Worm (Caenorhabditis elegans) whole organism, late embryonic: ENCODE results near the gene ilys-6.

Experiments
- C08G9.2 ChIP-seq: sonication (generic microtip); optimal IDR thresholded peaks from 2 replicates; lab custom pipeline; 2016; ENCODE audit warnings: mild to moderate bottlenecking, missing genetic modification characterization, moderate library complexity, missing compliant biosample characterization
- C38D4.7 ChIP-seq: fragments of 200-800 bp; sonication (Bioruptor generic); optimal IDR thresholded peaks from 2 replicates; lab custom pipeline; 2018; ENCODE audit warnings: mild to moderate bottlenecking, missing genetic modification characterization, moderate library complexity, missing compliant biosample characterization
- F13H6.1 ChIP-seq: sonication (generic microtip); optimal IDR thresholded peaks from 2 replicates; lab custom pipeline; 2016; ENCODE audit warnings: missing genetic modification characterization, missing compliant biosample characterization
- K02D7.2 ChIP-seq: sonication (generic microtip); optimal IDR thresholded peaks from 2 replicates; lab custom pipeline; 2017; ENCODE audit warnings: mild to moderate bottlenecking, missing genetic modification characterization, missing compliant biosample characterization
- K09A11.1 ChIP-seq: sonication (generic microtip); optimal IDR thresholded peaks from 2 replicates; lab custom pipeline; 2017; ENCODE audit warnings: antibody characterized with exemption, mild to moderate bottlenecking, missing genetic modification characterization, missing compliant biosample characterization; ENCODE audit not compliant: insufficient read depth
- T23F11.4 ChIP-seq: fragments of 200-800 bp; sonication (Bioruptor generic); optimal IDR thresholded peaks from 2 replicates; lab custom pipeline; 2018; ENCODE audit warnings: mild to moderate bottlenecking, missing genetic modification characterization, missing compliant biosample characterization
- Y22D7AL.16 ChIP-seq: sonication (generic microtip); optimal IDR thresholded peaks from 2 replicates; lab custom pipeline; 2016; ENCODE audit warnings: missing genetic modification characterization, missing compliant biosample characterization
- ama-1 ChIP-seq: fragments of 150-350 bp; optimal IDR thresholded peaks from 2 replicates; lab custom pipeline; 2014
- ceh-19 ChIP-seq: fragments of 200-800 bp; sonication (Bioruptor generic); optimal IDR thresholded peaks from 2 replicates; lab custom pipeline; 2018; ENCODE audit warnings: mild to moderate bottlenecking, missing genetic modification characterization, missing compliant biosample characterization
- ceh-2 ChIP-seq: sonication (generic microtip); optimal IDR thresholded peaks from 2 replicates; lab custom pipeline; 2016; ENCODE audit warnings: missing genotype, missing genetic modification characterization, missing compliant biosample characterization
- ceh-22 ChIP-seq: sonication (generic microtip); optimal IDR thresholded peaks from 2 replicates; lab custom pipeline; 2017; ENCODE audit warnings: missing biosample characterization, missing genetic modification characterization
- ceh-24 ChIP-seq: sonication (generic microtip); optimal IDR thresholded peaks from 2 replicates; lab custom pipeline; 2016; ENCODE audit warnings: mild to moderate bottlenecking, missing genetic modification characterization, missing compliant biosample characterization
- ceh-31 ChIP-seq: sonication (generic microtip); optimal IDR thresholded peaks from 2 replicates; lab custom pipeline; 2016; ENCODE audit warnings: missing genetic modification characterization, missing compliant biosample characterization
- ceh-34 ChIP-seq: sonication (generic microtip); optimal IDR thresholded peaks from 2 replicates; lab custom pipeline; 2016; ENCODE audit warnings: mild to moderate bottlenecking, missing genetic modification characterization, missing compliant biosample characterization
- dmd-4 ChIP-seq: sonication (generic microtip); optimal IDR thresholded peaks from 2 replicates; lab custom pipeline; 2016; ENCODE audit warnings: borderline replicate concordance, missing genetic modification characterization, missing compliant biosample characterization
- eyg-1 ChIP-seq: sonication (generic microtip); optimal IDR thresholded peaks from 2 replicates; lab custom pipeline; 2016; ENCODE audit warnings: missing genotype, missing genetic modification characterization, missing compliant biosample characterization
- fax-1 ChIP-seq: sonication (generic microtip); optimal IDR thresholded peaks from 2 replicates; lab custom pipeline; 2016; ENCODE audit warnings: missing genotype, missing genetic modification characterization, missing compliant biosample characterization
- fkh-10 ChIP-seq: fragments of 150-350 bp; optimal IDR thresholded peaks from 2 replicates; lab custom pipeline; 2014; ENCODE audit warnings: missing biosample characterization, missing genetic modification reagents, missing genetic modification characterization
- fkh-6 ChIP-seq: sonication (generic microtip); optimal IDR thresholded peaks from 2 replicates; lab custom pipeline; 2016; ENCODE audit warnings: missing genetic modification characterization, missing compliant biosample characterization
- hlh-15 ChIP-seq: sonication (generic microtip); optimal IDR thresholded peaks from 2 replicates; lab custom pipeline; 2016; ENCODE audit warnings: missing genetic modification characterization, missing compliant biosample characterization
- hlh-6 ChIP-seq: sonication (generic microtip); optimal IDR thresholded peaks from 2 replicates; lab custom pipeline; 2016; ENCODE audit warnings: missing genotype, missing genetic modification characterization, missing compliant biosample characterization
- lim-6 ChIP-seq: sonication (generic microtip); optimal IDR thresholded peaks from 2 replicates; lab custom pipeline; 2016; ENCODE audit warnings: missing genetic modification characterization, missing compliant biosample characterization
- lin-11 ChIP-seq: fragments of 200-800 bp; sonication (Bioruptor generic); optimal IDR thresholded peaks from 2 replicates; lab custom pipeline; 2018; ENCODE audit warnings: mild to moderate bottlenecking, missing genetic modification characterization, missing compliant biosample characterization
- madf-2 ChIP-seq: sonication (generic microtip); optimal IDR thresholded peaks from 2 replicates; lab custom pipeline; 2017; ENCODE audit warnings: missing genetic modification characterization, missing compliant biosample characterization
- npax-4 ChIP-seq: sonication (generic microtip); optimal IDR thresholded peaks from 2 replicates; lab custom pipeline; 2016; ENCODE audit warnings: missing genetic modification characterization, missing compliant biosample characterization
- odd-2 ChIP-seq: sonication (generic microtip); optimal IDR thresholded peaks from 2 replicates; lab custom pipeline; 2017; ENCODE audit warnings: antibody characterized with exemption, mild to moderate bottlenecking, missing genetic modification characterization, missing compliant biosample characterization
- pat-9 ChIP-seq: fragments of 200-800 bp; sonication (Bioruptor generic); optimal IDR thresholded peaks from 2 replicates; lab custom pipeline; 2018; ENCODE audit warnings: mild to moderate bottlenecking, missing genetic modification characterization, moderate library complexity, missing compliant biosample characterization
- pros-1 ChIP-seq: fragments of 150-350 bp; optimal IDR thresholded peaks from 2 replicates; lab custom pipeline; 2014; ENCODE audit warnings: missing biosample characterization, missing genetic modification reagents, missing genetic modification characterization
- sox-2 ChIP-seq: fragments of 200-800 bp; sonication (Bioruptor generic); IDR thresholded peaks from 2 replicates; pipeline ENCODE4 v1.3.6; 2022; ENCODE audit warnings: missing genetic modification reagents, missing genetic modification characterization, missing compliant biosample characterization
- sox-4 ChIP-seq: sonication (generic microtip); optimal IDR thresholded peaks from 2 replicates; lab custom pipeline; 2017; ENCODE audit warnings: mild to moderate bottlenecking, missing genetic modification characterization, inconsistent platforms, missing compliant biosample characterization
- syd-9 ChIP-seq: sonication (generic microtip); optimal IDR thresholded peaks from 2 replicates; lab custom pipeline; 2016; ENCODE audit warnings: mild to moderate bottlenecking, missing genetic modification characterization, moderate library complexity, missing compliant biosample characterization
- tbx-7 ChIP-seq: sonication (generic microtip); optimal IDR thresholded peaks from 2 replicates; lab custom pipeline; 2016; ENCODE audit warnings: missing genotype, missing genetic modification characterization, missing compliant biosample characterization
- unc-3 ChIP-seq, 2 experiments: fragments of 200-800 bp in 1 of 2; sonication (Bioruptor generic) in 1 of 2; sonication (generic microtip) in 1 of 2; conservative IDR thresholded peaks in 1 of 2; optimal IDR thresholded peaks in 1 of 2; 2 replicates each; pipeline versions ENCODE4 v1.3.6 to Lab custom; 2016 to 2022; ENCODE audit warnings: missing compliant biosample characterization in 2 of 2, missing genetic modification characterization in 2 of 2, missing genetic modification reagents in 1 of 2
- unc-55 ChIP-seq: sonication (generic microtip); optimal IDR thresholded peaks from 2 replicates; lab custom pipeline; 2017; ENCODE audit warnings: missing biosample characterization, missing genetic modification reagents, missing genetic modification characterization
- zip-5 ChIP-seq: sonication (generic microtip); optimal IDR thresholded peaks from 2 replicates; lab custom pipeline; 2016; ENCODE audit warnings: missing genetic modification characterization, missing compliant biosample characterization

The ilys-6 gene

DNA sequence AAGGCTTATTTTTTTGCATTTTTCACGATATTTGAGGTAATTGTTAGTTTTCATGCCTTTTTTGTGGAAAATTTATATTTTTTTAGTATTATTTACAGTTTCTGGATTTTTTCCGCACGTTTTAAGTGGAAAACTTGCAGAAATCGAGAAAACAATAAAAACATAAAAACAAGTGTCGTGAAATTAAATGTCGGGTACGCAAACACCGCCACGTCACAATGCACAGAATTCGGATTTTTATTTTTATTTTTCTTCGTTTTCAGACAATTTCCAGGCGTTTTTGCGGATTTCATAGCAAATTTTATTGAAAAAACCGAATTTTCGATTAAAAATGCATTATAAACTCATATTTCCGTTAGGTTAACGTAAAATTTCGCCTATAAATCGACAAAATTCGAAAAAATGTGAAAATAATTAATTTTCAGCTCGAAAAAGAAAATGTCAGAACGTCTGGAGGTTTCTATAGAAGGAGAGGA, 22.4 kb upstream of the ilys-6 start, which contains the start of gene C35B1.2:
Gene C35B1.2, plus strand, starts transcription at position 426 of the 476 bp plus-strand sequence.
- TF ChIP-seq fax-1 (tag; lab: Kevin White, UChicago) = no peak
- TF ChIP-seq ama-1 (lab: Kevin White, UChicago) = no peak
- TF ChIP-seq ceh-31 (tag; lab: Kevin White, UChicago) = no peak

DNA sequence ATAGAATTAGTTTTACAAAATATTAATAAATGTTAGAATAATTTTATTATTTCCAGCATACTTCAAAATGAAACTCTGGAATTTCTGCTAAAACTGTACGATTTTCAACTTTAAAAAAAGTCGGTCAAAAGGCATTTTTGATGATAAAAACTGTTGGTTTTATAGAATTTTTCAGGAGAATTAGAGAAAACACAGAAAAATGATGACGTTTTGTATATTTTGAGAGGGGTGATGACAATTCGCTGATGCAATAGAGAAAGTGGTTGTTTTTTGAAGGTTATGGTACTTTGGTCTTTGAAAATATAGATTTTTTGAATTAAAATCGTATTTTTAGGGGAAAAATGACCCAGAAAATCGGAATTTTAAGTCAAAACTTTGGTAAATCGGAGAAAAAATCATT, 21.5 kb upstream of the ilys-6 start:
- TF ChIP-seq tbx-7 (tag; lab: Kevin White, UChicago) (no peak), fkh-10 (GFP tag; lab: Kevin White, UChicago) (no peak), lim-6 (tag; lab: Kevin White, UChicago) (no peak), pros-1 (tag; lab: Kevin White, UChicago) (no peak), hlh-6 (tag; lab: Kevin White, UChicago) (no peak), npax-4 (tag; lab: Kevin White, UChicago) (no peak), C38D4.7 (GFP tag; lab: Kevin White, UChicago) (no peak), ceh-22 (tag; lab: Kevin White, UChicago) (no peak), eyg-1 (tag; lab: Kevin White, UChicago) (no peak), sox-2 (GFP tag; lab: Robert Waterston, UW) (no peak)

DNA sequence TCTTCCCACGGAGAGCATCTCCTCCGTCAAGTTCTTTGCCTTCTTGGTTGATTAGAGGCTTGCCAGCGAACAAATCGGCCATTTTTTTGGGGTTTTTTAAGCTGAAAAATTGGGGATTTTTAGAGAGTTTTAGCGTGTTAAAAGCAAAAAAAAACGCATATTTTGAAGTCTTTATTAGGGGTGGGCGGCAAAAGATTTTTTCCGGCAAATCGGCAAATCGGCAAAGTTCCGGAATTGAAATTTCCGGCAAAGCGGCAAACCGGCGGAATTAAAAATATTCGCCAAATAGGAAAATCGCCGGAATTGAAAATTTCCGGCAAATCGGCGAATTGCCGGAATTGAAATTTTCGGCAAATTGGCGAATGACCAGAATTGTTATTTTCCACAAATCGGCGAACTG, 20.6 kb upstream of the ilys-6 start, which contains the start of gene C35B1.5:
Gene C35B1.5, minus strand, starts transcription at position 101 of the 400 bp plus-strand sequence.
- TF ChIP-seq syd-9 (tag; lab: Kevin White, UChicago) (no peak), dmd-4 (tag; lab: Kevin White, UChicago) (no peak), ceh-19 (GFP tag; lab: Kevin White, UChicago) (no peak)

- TF ChIP-seq unc-3 (GFP tag; conservative IDR thresholded peaks at IDR 0.05; lab: Robert Waterston, UW) = no peak
- no peak for TF ChIP-seq unc-3 (tag; optimal IDR thresholded peaks at IDR 0.05; lab: Kevin White, UChicago)
- TF ChIP-seq ceh-24 (tag; lab: Kevin White, UChicago) = no peak
- TF ChIP-seq ceh-2 = no peak
- TF ChIP-seq tbx-7 (tag; lab: Kevin White, UChicago) = no peak
- TF ChIP-seq lin-11 (tag; lab: Kevin White, UChicago) = no peak
- TF ChIP-seq sox-4 = no peak
- TF ChIP-seq T23F11.4 (GFP tag; lab: Kevin White, UChicago) = no peak
- no peak for TF ChIP-seq hlh-6 (tag; lab: Kevin White, UChicago)
- TF ChIP-seq madf-2 (tag; lab: Kevin White, UChicago) = no peak
- no peak for TF ChIP-seq hlh-15 (tag; lab: Kevin White, UChicago)
- no peak for TF ChIP-seq C08G9.2 (tag; lab: Kevin White, UChicago)
- no peak for TF ChIP-seq fkh-6 (tag; lab: Kevin White, UChicago)
- TF ChIP-seq ceh-34 (tag; lab: Kevin White, UChicago) = no peak
- no peak for TF ChIP-seq unc-55
- TF ChIP-seq F13H6.1 (tag; lab: Kevin White, UChicago) = no peak
- no peak for TF ChIP-seq Y22D7AL.16
- no peak for TF ChIP-seq fax-1 (tag; lab: Kevin White, UChicago)
- TF ChIP-seq fkh-10 (GFP tag; lab: Kevin White, UChicago) = no peak
- TF ChIP-seq K02D7.2 (tag; lab: Kevin White, UChicago) = no peak
These were observed 19.6 kb upstream of the ilys-6 start for ce11 chrIV:4083094-4083493.

ce11 chrIV:4082599-4082998, 19.1 kb upstream of the ilys-6 start:
- TF ChIP-seq K09A11.1 (tag; lab: Kevin White, UChicago) (no peak), zip-5 (no peak), lim-6 (tag; lab: Kevin White, UChicago) (no peak), odd-2 (tag; lab: Kevin White, UChicago) (no peak), unc-55 (no peak), pat-9 (tag; lab: Kevin White, UChicago) (no peak), pros-1 (tag; lab: Kevin White, UChicago) (no peak)
